Worm (Caenorhabditis elegans) whole organism, L2 larva: ENCODE data around the gene C45G9.2.

Source experiments
- C34F6.9 ChIP-seq: fragments of 150-350 bp; optimal IDR thresholded peaks from 2 replicates; lab custom pipeline; 2014; ENCODE audit warnings: missing biosample characterization, missing genetic modification characterization
- F13H6.1 ChIP-seq: sonication (generic microtip); optimal IDR thresholded peaks from 2 replicates; lab custom pipeline; 2016; ENCODE audit warnings: missing genetic modification characterization, missing compliant biosample characterization
- R02D3.7 ChIP-seq: fragments of 150-350 bp; optimal IDR thresholded peaks from 2 replicates; lab custom pipeline; 2014; ENCODE audit warnings: missing biosample characterization, missing genetic modification characterization
- Y55F3AM.14 ChIP-seq: fragments of 200-800 bp; sonication (Bioruptor generic); optimal IDR thresholded peaks from 2 replicates; lab custom pipeline; 2018; ENCODE audit warnings: mild to moderate bottlenecking, missing genetic modification characterization, missing compliant biosample characterization
- ZK546.5 ChIP-seq: sonication (generic microtip); optimal IDR thresholded peaks from 2 replicates; lab custom pipeline; 2017; ENCODE audit warnings: missing biosample characterization, missing genetic modification characterization
- alr-1 ChIP-seq: fragments of 150-350 bp; optimal IDR thresholded peaks from 2 replicates; lab custom pipeline; 2014; ENCODE audit warnings: missing biosample characterization, missing genetic modification characterization
- aly-2 ChIP-seq: fragments of 150-350 bp; optimal IDR thresholded peaks from 2 replicates; lab custom pipeline; 2014; ENCODE audit warnings: missing biosample characterization, missing genetic modification characterization
- ama-1 ChIP-seq: fragments of 150-350 bp; optimal IDR thresholded peaks from 2 replicates; lab custom pipeline; 2018; ENCODE audit warnings: inconsistent platforms
- blmp-1 ChIP-seq: sonication (generic microtip); optimal IDR thresholded peaks from 2 replicates; lab custom pipeline; 2017; ENCODE audit warnings: missing genetic modification characterization, mild to moderate bottlenecking, missing compliant biosample characterization, antibody characterized with exemption, moderate library complexity; ENCODE audit not compliant: insufficient read depth
- ceh-82 ChIP-seq: fragments of 150-350 bp; optimal IDR thresholded peaks from 2 replicates; lab custom pipeline; 2014; ENCODE audit warnings: missing biosample characterization, missing genetic modification characterization
- crh-2 ChIP-seq: sonication (generic microtip); optimal IDR thresholded peaks from 2 replicates; lab custom pipeline; 2017; ENCODE audit warnings: missing biosample characterization, missing genetic modification characterization
- dmd-4 ChIP-seq: sonication (generic microtip); optimal IDR thresholded peaks from 2 replicates; lab custom pipeline; 2017; ENCODE audit warnings: missing biosample characterization, missing genetic modification characterization
- egl-27 ChIP-seq: sonication (generic microtip); optimal IDR thresholded peaks from 3 replicates; lab custom pipeline; 2017; ENCODE audit warnings: missing biosample characterization, missing genetic modification reagents, missing genetic modification characterization
- elt-1 ChIP-seq: fragments of 150-350 bp; optimal IDR thresholded peaks from 2 replicates; lab custom pipeline; 2014; ENCODE audit warnings: missing biosample characterization, missing genetic modification characterization
- elt-3 ChIP-seq: sonication (generic microtip); optimal IDR thresholded peaks from 2 replicates; lab custom pipeline; 2017; ENCODE audit warnings: missing biosample characterization, missing genetic modification characterization
- fos-1 ChIP-seq: fragments of 150-350 bp; optimal IDR thresholded peaks from 2 replicates; lab custom pipeline; 2014; ENCODE audit warnings: missing biosample characterization, missing genetic modification characterization
- gmeb-1 ChIP-seq: fragments of 150-350 bp; optimal IDR thresholded peaks from 2 replicates; lab custom pipeline; 2014; ENCODE audit warnings: missing biosample characterization, missing genetic modification characterization
- lin-11 ChIP-seq: fragments of 150-350 bp; sonication (generic microtip); optimal IDR thresholded peaks from 2 replicates; lab custom pipeline; 2014; ENCODE audit warnings: missing biosample characterization, missing genetic modification characterization, inconsistent platforms, mixed read lengths
- lin-13 ChIP-seq: fragments of 150-350 bp; optimal IDR thresholded peaks from 2 replicates; lab custom pipeline; 2014; ENCODE audit warnings: missing biosample characterization, missing genetic modification reagents, missing genetic modification characterization
- lin-39 ChIP-seq: fragments of 150-350 bp; optimal IDR thresholded peaks from 2 replicates; lab custom pipeline; 2014; ENCODE audit warnings: missing biosample characterization, missing genetic modification reagents, missing genetic modification characterization
- lsy-2 ChIP-seq, 2 experiments: fragments of 150-350 bp in 1 of 2; sonication (generic microtip) in 1 of 2; optimal IDR thresholded peaks; 2 replicates each; lab custom pipeline; 2014 to 2017; ENCODE audit warnings: missing biosample characterization in 2 of 2, missing genetic modification characterization in 2 of 2
- mab-5 ChIP-seq: fragments of 150-350 bp; optimal IDR thresholded peaks from 2 replicates; lab custom pipeline; 2014; ENCODE audit warnings: missing biosample characterization, missing genetic modification characterization
- mbf-1 ChIP-seq: sonication (generic microtip); optimal IDR thresholded peaks from 2 replicates; lab custom pipeline; 2017; ENCODE audit warnings: missing biosample characterization, missing genetic modification characterization
- mdl-1 ChIP-seq, 2 experiments: fragments of 150-350 bp in 1 of 2; sonication (generic microtip) in 1 of 2; optimal IDR thresholded peaks; 2 replicates each; lab custom pipeline; 2017; ENCODE audit warnings: missing biosample characterization in 2 of 2, missing genetic modification characterization in 2 of 2
- nhr-10 ChIP-seq: sonication (generic microtip); optimal IDR thresholded peaks from 2 replicates; lab custom pipeline; 2017; ENCODE audit warnings: missing biosample characterization, missing genetic modification characterization
- nhr-12 ChIP-seq: fragments of 150-350 bp; optimal IDR thresholded peaks from 2 replicates; lab custom pipeline; 2014; ENCODE audit warnings: missing biosample characterization, missing genetic modification characterization
- nhr-21 ChIP-seq: fragments of 150-350 bp; optimal IDR thresholded peaks from 2 replicates; lab custom pipeline; 2014; ENCODE audit warnings: missing biosample characterization, missing genetic modification characterization
- nhr-23 ChIP-seq: fragments of 150-350 bp; optimal IDR thresholded peaks from 2 replicates; lab custom pipeline; 2014; ENCODE audit warnings: missing biosample characterization, missing genetic modification reagents, missing genetic modification characterization
- nhr-237 ChIP-seq: fragments of 150-350 bp; optimal IDR thresholded peaks from 2 replicates; lab custom pipeline; 2014; ENCODE audit warnings: missing biosample characterization, missing genetic modification characterization
- nhr-25 ChIP-seq: fragments of 150-350 bp; sonication (generic microtip); optimal IDR thresholded peaks from 3 replicates; lab custom pipeline; 2014; ENCODE audit warnings: missing biosample characterization, missing genetic modification characterization
- nhr-6 ChIP-seq: fragments of 150-350 bp; optimal IDR thresholded peaks from 2 replicates; lab custom pipeline; 2014; ENCODE audit warnings: missing biosample characterization, missing genetic modification characterization
- nhr-77 ChIP-seq: fragments of 150-350 bp; optimal IDR thresholded peaks from 2 replicates; lab custom pipeline; 2014; ENCODE audit warnings: missing biosample characterization, missing genetic modification characterization
- peb-1 ChIP-seq: fragments of 150-350 bp; optimal IDR thresholded peaks from 2 replicates; lab custom pipeline; 2014; ENCODE audit warnings: missing biosample characterization, missing genetic modification characterization
- sem-4 ChIP-seq: fragments of 150-350 bp; optimal IDR thresholded peaks from 2 replicates; lab custom pipeline; 2014; ENCODE audit warnings: missing biosample characterization, missing genetic modification reagents, missing genetic modification characterization
- skn-1 ChIP-seq: sonication (generic microtip); optimal IDR thresholded peaks from 2 replicates; lab custom pipeline; 2017; ENCODE audit warnings: missing biosample characterization, missing genetic modification characterization
- sma-3 ChIP-seq: sonication (generic microtip); optimal IDR thresholded peaks from 2 replicates; lab custom pipeline; 2016; ENCODE audit warnings: missing genetic modification reagents, missing genetic modification characterization, missing compliant biosample characterization
- sma-9 ChIP-seq, 2 experiments: fragments of 150-350 bp in 1 of 2; sonication (generic microtip) in 1 of 2; optimal IDR thresholded peaks; 2 replicates each; lab custom pipeline; 2014 to 2016; ENCODE audit warnings: missing genetic modification characterization in 2 of 2, mild to moderate bottlenecking in 1 of 2, missing biosample characterization in 1 of 2, missing compliant biosample characterization in 1 of 2, missing genetic modification reagents in 1 of 2, moderate library complexity in 1 of 2
- snpc-4 ChIP-seq: fragments of 150-350 bp; optimal IDR thresholded peaks from 2 replicates; lab custom pipeline; 2014; ENCODE audit warnings: missing biosample characterization, missing genetic modification characterization
- unc-39 ChIP-seq: fragments of 150-350 bp; optimal IDR thresholded peaks from 2 replicates; lab custom pipeline; 2014; ENCODE audit warnings: missing biosample characterization, missing genetic modification characterization
- unc-55 ChIP-seq: fragments of 150-350 bp; sonication (generic microtip); optimal IDR thresholded peaks from 3 replicates; lab custom pipeline; 2014; ENCODE audit warnings: missing biosample characterization, missing genetic modification reagents, missing genetic modification characterization
- unc-62 ChIP-seq: fragments of 150-350 bp; optimal IDR thresholded peaks from 2 replicates; lab custom pipeline; 2014; ENCODE audit warnings: missing biosample characterization, missing genetic modification reagents, missing genetic modification characterization
- zag-1 ChIP-seq: fragments of 150-350 bp; optimal IDR thresholded peaks from 2 replicates; lab custom pipeline; 2014; ENCODE audit warnings: missing biosample characterization, missing genetic modification characterization
- ztf-1 ChIP-seq: fragments of 200-800 bp; sonication (Bioruptor generic); conservative IDR thresholded peaks from 2 replicates; pipeline ENCODE4 v1.3.6; 2022; ENCODE audit warnings: missing genetic modification characterization, missing compliant biosample characterization
- ztf-11 ChIP-seq: sonication (generic microtip); optimal IDR thresholded peaks from 2 replicates; lab custom pipeline; 2017; ENCODE audit warnings: missing biosample characterization, missing genetic modification characterization
- ztf-4 ChIP-seq: fragments of 150-350 bp; optimal IDR thresholded peaks from 2 replicates; lab custom pipeline; 2014; ENCODE audit warnings: missing biosample characterization, missing genetic modification characterization

C45G9.2 gene

DNA sequence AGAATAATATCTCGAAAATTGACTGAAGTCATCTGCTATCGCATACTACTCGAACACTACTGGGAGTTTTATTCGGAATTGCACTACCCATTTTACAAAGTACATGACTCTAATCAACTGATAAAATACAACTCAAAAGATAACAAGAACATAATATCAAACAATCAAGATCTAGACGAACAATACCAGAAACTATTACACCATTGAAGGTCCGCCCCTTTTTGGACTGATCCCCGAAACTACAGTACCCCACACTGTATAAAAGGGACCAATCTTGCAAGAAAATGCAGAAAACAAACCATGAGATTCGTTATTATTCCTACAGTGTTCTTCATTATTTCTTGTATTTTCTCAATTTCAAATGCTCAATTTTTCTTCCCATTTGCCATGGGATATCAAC lies 25.6 kb downstream of the C45G9.2 start, which contains the start of gene F54D8.10:
Gene F54D8.10, plus strand, starts transcription at position 301 of the 400 bp plus-strand sequence.
- no peak for TF ChIP-seq nhr-10 (tag; lab: Kevin White, UChicago)
- TF ChIP-seq sma-9 (GFP tag; optimal IDR thresholded peaks at IDR 0.05; lab: Kevin White, UChicago), result no peak
- no peak for TF ChIP-seq sma-9 (tag; optimal IDR thresholded peaks at IDR 0.05; lab: Kevin White, UChicago)
- no peak for TF ChIP-seq nhr-25 (tag; lab: Kevin White, UChicago)
- TF ChIP-seq nhr-12, result no peak
- no peak for TF ChIP-seq zag-1 (tag; lab: Kevin White, UChicago)
- no peak for TF ChIP-seq Y55F3AM.14 (GFP tag; lab: Kevin White, UChicago)
- no peak for TF ChIP-seq sem-4 (tag; lab: Kevin White, UChicago)

DNA sequence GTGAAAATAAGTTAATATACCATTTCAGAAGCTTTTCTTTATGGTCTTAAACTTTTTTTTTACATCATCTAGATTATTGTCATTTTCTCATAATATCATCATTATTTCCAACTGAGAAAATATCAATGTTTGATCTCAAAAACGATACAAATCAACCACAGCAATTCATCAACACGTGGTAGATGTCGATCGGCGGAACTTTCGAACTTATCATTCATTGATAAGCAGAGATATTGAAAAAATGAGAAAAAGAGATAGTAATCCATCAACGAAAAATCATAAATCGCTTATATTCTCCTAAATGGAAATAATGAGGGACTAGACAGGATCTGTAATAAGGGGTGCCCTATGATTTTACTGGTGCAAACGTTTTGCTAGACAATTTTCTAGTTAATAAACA lies 27.9 kb downstream of the C45G9.2 start:
- no peak for TF ChIP-seq nhr-25 (tag; lab: Kevin White, UChicago)
- TF ChIP-seq elt-3 (tag; lab: Kevin White, UChicago), result no peak
- TF ChIP-seq lsy-2 (tag; optimal IDR thresholded peaks at IDR 0.05; lab: Kevin White, UChicago), result peak in 1 of 2 experiments; percentile 1
- peak; percentile 5 for TF ChIP-seq crh-2 (tag; lab: Kevin White, UChicago)
- TF ChIP-seq sma-3, result no peak
- TF ChIP-seq mdl-1 (tag; optimal IDR thresholded peaks at IDR 0.05; lab: Kevin White, UChicago), result peak in 1 of 2 experiments; percentile 33
- TF ChIP-seq C34F6.9, result no peak
- TF ChIP-seq unc-62, result no peak
- TF ChIP-seq sma-9 (GFP tag; optimal IDR thresholded peaks at IDR 0.05; lab: Kevin White, UChicago), result peak; percentile 94
- TF ChIP-seq sma-9 (tag; optimal IDR thresholded peaks at IDR 0.05; lab: Kevin White, UChicago), result no peak
- TF ChIP-seq gmeb-1 (tag; lab: Kevin White, UChicago), result no peak
- no peak for TF ChIP-seq egl-27 (tag; lab: Kevin White, UChicago)
- TF ChIP-seq unc-39 (tag; lab: Kevin White, UChicago), result no peak
- TF ChIP-seq unc-55 (GFP tag; lab: Kevin White, UChicago), result no peak
- no peak for TF ChIP-seq lin-11 (tag; lab: Kevin White, UChicago)
- TF ChIP-seq peb-1 (tag; lab: Kevin White, UChicago), result no peak
- TF ChIP-seq ceh-82, result no peak
- no peak for TF ChIP-seq skn-1 (tag; lab: Kevin White, UChicago)
- TF ChIP-seq nhr-12, result no peak
- no peak for TF ChIP-seq nhr-237 (tag; lab: Kevin White, UChicago)
- TF ChIP-seq lin-39 (tag; lab: Kevin White, UChicago), result no peak
- TF ChIP-seq zag-1 (tag; lab: Kevin White, UChicago), result no peak
- no peak for TF ChIP-seq dmd-4 (tag; lab: Kevin White, UChicago)
- TF ChIP-seq Y55F3AM.14 (GFP tag; lab: Kevin White, UChicago), result no peak
- no peak for TF ChIP-seq alr-1 (tag; lab: Kevin White, UChicago)
- TF ChIP-seq nhr-23, result no peak
- TF ChIP-seq ama-1 (lab: Kevin White, UChicago), result no peak
- no peak for TF ChIP-seq sem-4 (tag; lab: Kevin White, UChicago)
- peak; percentile 46 for TF ChIP-seq blmp-1
- TF ChIP-seq elt-1, result no peak
- TF ChIP-seq ztf-11 (tag; lab: Kevin White, UChicago), result no peak
- no peak for TF ChIP-seq mab-5 (tag; lab: Kevin White, UChicago)
- peak; percentile 17 for TF ChIP-seq fos-1 (tag; lab: Kevin White, UChicago)
- no peak for TF ChIP-seq nhr-77 (tag; lab: Kevin White, UChicago)
- no peak for TF ChIP-seq nhr-6 (tag; lab: Kevin White, UChicago)
- TF ChIP-seq snpc-4, result no peak
- TF ChIP-seq mbf-1 (tag; lab: Kevin White, UChicago), result no peak
- TF ChIP-seq nhr-10 (tag; lab: Kevin White, UChicago), result no peak
- TF ChIP-seq R02D3.7 (tag; lab: Kevin White, UChicago), result no peak
- TF ChIP-seq ztf-1 (GFP tag; lab: Robert Waterston, UW), result no peak
- TF ChIP-seq ZK546.5, result no peak
- TF ChIP-seq ztf-4, result no peak
- TF ChIP-seq lin-13 (GFP tag; lab: Kevin White, UChicago), result no peak
- peak; percentile 82 for TF ChIP-seq nhr-21
- no peak for TF ChIP-seq F13H6.1 (tag; lab: Kevin White, UChicago)
- TF ChIP-seq aly-2 (tag; lab: Kevin White, UChicago), result no peak
